Worm (Caenorhabditis elegans) whole organism, L4 larva: ENCODE data around the gene srh-208.

ENCODE experiments used
- F44E2.7 ChIP-seq: fragments of 200-800 bp; sonication (Bioruptor generic); IDR thresholded peaks from 2 replicates; pipeline ENCODE4 v2.1.2; 2022; ENCODE audit warnings: missing genetic modification characterization, missing compliant biosample characterization
- R02D3.7 ChIP-seq: fragments of 150-350 bp; sonication (generic microtip); optimal IDR thresholded peaks from 3 replicates; lab custom pipeline; 2014; ENCODE audit warnings: missing biosample characterization, missing genetic modification characterization
- dmd-9 ChIP-seq: fragments of 200-800 bp; sonication (Bioruptor generic); IDR thresholded peaks from 2 replicates; pipeline ENCODE4 v1.3.6; 2022; ENCODE audit warnings: missing genetic modification reagents, missing genetic modification characterization, missing compliant biosample characterization
- fos-1 ChIP-seq: fragments of 150-350 bp; optimal IDR thresholded peaks from 2 replicates; lab custom pipeline; 2014; ENCODE audit warnings: missing biosample characterization, missing genetic modification characterization
- jun-1 ChIP-seq: fragments of 150-350 bp; optimal IDR thresholded peaks from 2 replicates; lab custom pipeline; 2014; ENCODE audit warnings: missing biosample characterization, missing genetic modification reagents, missing genetic modification characterization
- lin-1 ChIP-seq: fragments of 200-800 bp; sonication (Bioruptor generic); IDR thresholded peaks from 2 replicates; pipeline ENCODE4 v1.3.6; 2022; ENCODE audit warnings: missing genetic modification reagents, missing genetic modification characterization, missing compliant biosample characterization
- lir-3 ChIP-seq: sonication (generic microtip); optimal IDR thresholded peaks from 2 replicates; lab custom pipeline; 2016; ENCODE audit warnings: mild to moderate bottlenecking, missing genetic modification characterization, missing compliant biosample characterization
- mdl-1 ChIP-seq, 2 experiments: fragments of 150-350 bp in 1 of 2; sonication (generic microtip) in 1 of 2; optimal IDR thresholded peaks; 2 replicates each; lab custom pipeline; 2014 to 2017; ENCODE audit warnings: missing biosample characterization in 2 of 2, missing genetic modification characterization in 2 of 2
- nhr-11 ChIP-seq: fragments of 150-350 bp; optimal IDR thresholded peaks from 2 replicates; lab custom pipeline; 2014; ENCODE audit warnings: missing biosample characterization, missing genetic modification characterization
- snpc-4 ChIP-seq: fragments of 150-350 bp; optimal IDR thresholded peaks from 2 replicates; lab custom pipeline; 2014; ENCODE audit warnings: missing biosample characterization, missing genetic modification characterization
- unc-39 ChIP-seq: sonication (generic microtip); optimal IDR thresholded peaks from 2 replicates; lab custom pipeline; 2017; ENCODE audit warnings: missing biosample characterization, missing genetic modification characterization

DNA sequence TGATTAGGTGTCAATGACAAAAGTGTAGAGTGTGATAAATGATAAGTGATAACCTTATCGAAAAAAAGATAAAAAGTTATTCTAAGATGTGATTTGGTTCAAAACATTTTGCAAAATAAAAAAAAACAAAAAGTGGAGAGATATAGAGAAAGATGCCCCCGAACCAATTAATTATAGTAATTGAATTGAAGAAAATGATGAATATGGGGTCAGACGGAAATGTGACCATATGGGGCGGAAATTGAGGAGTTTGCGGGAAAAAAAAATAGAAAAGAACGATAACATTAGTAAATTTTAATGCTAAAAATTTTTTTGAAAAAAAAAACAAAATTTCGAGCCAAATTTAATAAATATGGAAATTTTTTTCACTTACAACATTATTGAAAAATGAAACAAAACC, 37.3 kb downstream of the srh-208 start:
- no peak for TF ChIP-seq dmd-9 (GFP tag; lab: Robert Waterston, UW)
- TF ChIP-seq jun-1 = no peak
- TF ChIP-seq snpc-4 = no peak
- no peak for TF ChIP-seq lin-1 (GFP tag; lab: Robert Waterston, UW)
- no peak for TF ChIP-seq nhr-11 (tag; lab: Kevin White, UChicago)
- no peak for TF ChIP-seq F44E2.7 (GFP tag; lab: Robert Waterston, UW)
- no peak for TF ChIP-seq unc-39
- no peak for TF ChIP-seq fos-1 (tag; lab: Kevin White, UChicago)
- TF ChIP-seq lir-3 = no peak
- no peak for TF ChIP-seq mdl-1 (tag; optimal IDR thresholded peaks at IDR 0.05; lab: Kevin White, UChicago)
- no peak for TF ChIP-seq R02D3.7 (tag; lab: Kevin White, UChicago)
